Worm (Caenorhabditis elegans) whole organism, L1 larva: ENCODE measurements around the gene faah-6.

Experiments used
- C16A3.4 ChIP-seq: fragments of 150-350 bp; optimal IDR thresholded peaks from 2 replicates; lab custom pipeline; 2014; ENCODE audit warnings: missing biosample characterization, missing genetic modification characterization
- F16B12.6 ChIP-seq: fragments of 150-350 bp; optimal IDR thresholded peaks from 2 replicates; lab custom pipeline; 2014; ENCODE audit warnings: missing biosample characterization, missing genetic modification characterization
- aha-1 ChIP-seq: fragments of 150-350 bp; optimal IDR thresholded peaks from 2 replicates; lab custom pipeline; 2014; ENCODE audit warnings: missing biosample characterization, missing genetic modification characterization
- ama-1 ChIP-seq: fragments of 150-350 bp; optimal IDR thresholded peaks from 2 replicates; lab custom pipeline; 2014
- blmp-1 ChIP-seq: fragments of 150-350 bp; optimal IDR thresholded peaks from 2 replicates; lab custom pipeline; 2014; ENCODE audit warnings: missing biosample characterization, missing genetic modification characterization
- ceh-63 ChIP-seq: fragments of 200-800 bp; sonication (Bioruptor generic); optimal IDR thresholded peaks from 2 replicates; lab custom pipeline; 2018; ENCODE audit warnings: mild to moderate bottlenecking, missing genetic modification characterization, missing compliant biosample characterization
- ceh-8 ChIP-seq: fragments of 200-800 bp; sonication (Bioruptor generic); optimal IDR thresholded peaks from 2 replicates; lab custom pipeline; 2018; ENCODE audit warnings: mild to moderate bottlenecking, missing genetic modification characterization, moderate library complexity, missing compliant biosample characterization
- ceh-82 ChIP-seq, 3 experiments: fragments of 150-350 bp in 1 of 3; sonication (generic microtip) in 2 of 3; optimal IDR thresholded peaks; 2 replicates each; lab custom pipeline; 2014 to 2017; ENCODE audit warnings: missing biosample characterization in 3 of 3, missing genetic modification characterization in 3 of 3
- ceh-88 ChIP-seq: fragments of 200-800 bp; sonication (Bioruptor generic); IDR thresholded peaks from 2 replicates; pipeline ENCODE4 v1.3.6; 2022; ENCODE audit warnings: missing genetic modification characterization, missing compliant biosample characterization
- ces-1 ChIP-seq: fragments of 150-350 bp; optimal IDR thresholded peaks from 2 replicates; lab custom pipeline; 2014; ENCODE audit warnings: missing biosample characterization, missing genetic modification reagents, missing genetic modification characterization
- dpl-1 ChIP-seq, 3 experiments: fragments of 150-350 bp in 2 of 3; sonication (generic microtip) in 1 of 3; optimal IDR thresholded peaks; 2 replicates each; lab custom pipeline; 2014 to 2017; ENCODE audit warnings: missing biosample characterization in 3 of 3, missing genetic modification characterization in 3 of 3, missing genetic modification reagents in 3 of 3
- dsc-1 ChIP-seq: sonication (generic microtip); optimal IDR thresholded peaks from 2 replicates; lab custom pipeline; 2016; ENCODE audit warnings: mild to moderate bottlenecking, missing genetic modification characterization, missing compliant biosample characterization
- efl-1 ChIP-seq, 4 experiments: fragments of 150-350 bp; optimal IDR thresholded peaks in 3 of 4; peaks in 1 of 4; 1 replicate in 1 of 4; 2 replicates in 3 of 4; lab custom pipeline; 2014; ENCODE audit warnings: missing biosample characterization in 2 of 4, missing genetic modification characterization in 2 of 4, missing genetic modification reagents in 2 of 4
- egl-13 ChIP-seq: sonication (generic microtip); optimal IDR thresholded peaks from 2 replicates; lab custom pipeline; 2016; ENCODE audit warnings: missing genotype, missing genetic modification reagents, missing genetic modification characterization, missing compliant biosample characterization
- egl-27 ChIP-seq, 2 experiments: fragments of 150-350 bp in 1 of 2; sonication (generic microtip); optimal IDR thresholded peaks; 3 replicates each; lab custom pipeline; 2017 to 2018; ENCODE audit warnings: missing biosample characterization in 2 of 2, missing genetic modification characterization in 2 of 2, missing genetic modification reagents in 2 of 2
- ets-5 ChIP-seq: fragments of 200-800 bp; sonication (Bioruptor generic); IDR thresholded peaks from 2 replicates; pipeline ENCODE4 v1.3.6; 2022; ENCODE audit warnings: missing genetic modification characterization, missing compliant biosample characterization
- fkh-10 ChIP-seq: sonication (generic microtip); optimal IDR thresholded peaks from 2 replicates; lab custom pipeline; 2017; ENCODE audit warnings: missing biosample characterization, missing genetic modification reagents, missing genetic modification characterization
- fkh-4 ChIP-seq: sonication (generic microtip); optimal IDR thresholded peaks from 2 replicates; lab custom pipeline; 2016; ENCODE audit warnings: missing compliant biosample characterization, missing genetic modification characterization, borderline replicate concordance
- fkh-8 ChIP-seq: sonication (generic microtip); optimal IDR thresholded peaks from 2 replicates; lab custom pipeline; 2016; ENCODE audit warnings: mild to moderate bottlenecking, missing genetic modification characterization, missing compliant biosample characterization
- fos-1 ChIP-seq: fragments of 150-350 bp; optimal IDR thresholded peaks from 2 replicates; lab custom pipeline; 2014; ENCODE audit warnings: missing biosample characterization, missing genetic modification characterization
- hlh-4 ChIP-seq: sonication (generic microtip); optimal IDR thresholded peaks from 2 replicates; lab custom pipeline; 2016; ENCODE audit warnings: mild to moderate bottlenecking, missing genetic modification characterization, missing compliant biosample characterization
- irx-1 ChIP-seq: sonication (generic microtip); optimal IDR thresholded peaks from 2 replicates; lab custom pipeline; 2016; ENCODE audit warnings: missing genetic modification characterization, missing compliant biosample characterization
- jun-1 ChIP-seq: fragments of 150-350 bp; optimal IDR thresholded peaks from 2 replicates; lab custom pipeline; 2014; ENCODE audit warnings: missing biosample characterization, missing genetic modification reagents, missing genetic modification characterization
- lir-3 ChIP-seq: sonication (generic microtip); optimal IDR thresholded peaks from 2 replicates; lab custom pipeline; 2016; ENCODE audit warnings: mild to moderate bottlenecking, missing genetic modification characterization, moderate library complexity, missing compliant biosample characterization; ENCODE audit not compliant: poor library complexity
- lsy-2 ChIP-seq, 2 experiments: fragments of 150-350 bp; optimal IDR thresholded peaks; 2 replicates each; lab custom pipeline; 2014; ENCODE audit warnings: missing biosample characterization in 2 of 2, missing genetic modification characterization in 2 of 2
- mef-2 ChIP-seq: fragments of 150-350 bp; optimal IDR thresholded peaks from 2 replicates; lab custom pipeline; 2014; ENCODE audit warnings: missing biosample characterization, missing genetic modification characterization
- mep-1 ChIP-seq: fragments of 150-350 bp; optimal IDR thresholded peaks from 2 replicates; lab custom pipeline; 2014; ENCODE audit warnings: missing biosample characterization, missing genetic modification characterization
- nhr-11 ChIP-seq: fragments of 150-350 bp; optimal IDR thresholded peaks from 2 replicates; lab custom pipeline; 2014; ENCODE audit warnings: missing biosample characterization, missing genetic modification characterization
- nhr-19 ChIP-seq: fragments of 200-800 bp; sonication (Bioruptor generic); conservative IDR thresholded peaks from 2 replicates; pipeline ENCODE4 v1.3.6; 2022; ENCODE audit warnings: missing genetic modification characterization, missing compliant biosample characterization
- nhr-20 ChIP-seq: sonication (generic microtip); optimal IDR thresholded peaks from 2 replicates; lab custom pipeline; 2016; ENCODE audit warnings: mild to moderate bottlenecking, missing genetic modification characterization, missing compliant biosample characterization
- nhr-28 ChIP-seq: fragments of 150-350 bp; optimal IDR thresholded peaks from 2 replicates; lab custom pipeline; 2014; ENCODE audit warnings: missing biosample characterization, missing genetic modification characterization
- nhr-47 ChIP-seq: sonication (generic microtip); optimal IDR thresholded peaks from 2 replicates; lab custom pipeline; 2016; ENCODE audit warnings: mild to moderate bottlenecking, missing genetic modification characterization, moderate library complexity, missing compliant biosample characterization
- nhr-71 ChIP-seq: sonication (generic microtip); optimal IDR thresholded peaks from 2 replicates; lab custom pipeline; 2016; ENCODE audit warnings: mild to moderate bottlenecking, missing genetic modification characterization, moderate library complexity, missing compliant biosample characterization
- nhr-77 ChIP-seq: fragments of 150-350 bp; optimal IDR thresholded peaks from 2 replicates; lab custom pipeline; 2014; ENCODE audit warnings: missing biosample characterization, missing genetic modification characterization
- nhr-84 ChIP-seq: sonication (generic microtip); optimal IDR thresholded peaks from 2 replicates; lab custom pipeline; 2017; ENCODE audit warnings: missing biosample characterization, missing genetic modification characterization
- nhr-90 ChIP-seq: sonication (generic microtip); optimal IDR thresholded peaks from 2 replicates; lab custom pipeline; 2016; ENCODE audit warnings: mild to moderate bottlenecking, missing genetic modification characterization, missing compliant biosample characterization; ENCODE audit not compliant: poor library complexity
- pax-3 ChIP-seq: fragments of 200-800 bp; sonication (Bioruptor generic); optimal IDR thresholded peaks from 2 replicates; lab custom pipeline; 2018; ENCODE audit warnings: mild to moderate bottlenecking, missing genetic modification characterization, moderate library complexity, missing compliant biosample characterization
- pqm-1 ChIP-seq: sonication (generic microtip); optimal IDR thresholded peaks from 3 replicates; lab custom pipeline; 2017; ENCODE audit warnings: missing biosample characterization, missing genetic modification characterization
- skn-1 ChIP-seq: fragments of 150-350 bp; optimal IDR thresholded peaks from 2 replicates; lab custom pipeline; 2014; ENCODE audit warnings: missing biosample characterization, missing genetic modification characterization
- snu-23 ChIP-seq: sonication (generic microtip); optimal IDR thresholded peaks from 2 replicates; lab custom pipeline; 2016; ENCODE audit warnings: missing genetic modification characterization, missing compliant biosample characterization
- sox-4 ChIP-seq: sonication (generic microtip); optimal IDR thresholded peaks from 2 replicates; lab custom pipeline; 2016; ENCODE audit warnings: missing genetic modification characterization, missing compliant biosample characterization
- sptf-1 ChIP-seq: fragments of 150-350 bp; optimal IDR thresholded peaks from 2 replicates; lab custom pipeline; 2014; ENCODE audit warnings: missing biosample characterization, missing genetic modification characterization
- swsn-7 ChIP-seq: sonication (generic microtip); optimal IDR thresholded peaks from 2 replicates; lab custom pipeline; 2016; ENCODE audit warnings: missing genetic modification characterization, missing compliant biosample characterization
- tbx-2 ChIP-seq: sonication (generic microtip); optimal IDR thresholded peaks from 2 replicates; lab custom pipeline; 2016; ENCODE audit warnings: missing genetic modification characterization, missing compliant biosample characterization
- tlp-1 ChIP-seq: fragments of 150-350 bp; optimal IDR thresholded peaks from 2 replicates; lab custom pipeline; 2014; ENCODE audit warnings: missing biosample characterization, missing genetic modification characterization
- unc-30 ChIP-seq: sonication (generic microtip); optimal IDR thresholded peaks from 2 replicates; lab custom pipeline; 2017; ENCODE audit warnings: missing biosample characterization, missing genetic modification characterization
- unc-86 ChIP-seq: sonication (generic microtip); optimal IDR thresholded peaks from 2 replicates; lab custom pipeline; 2016; ENCODE audit warnings: missing genetic modification characterization, missing compliant biosample characterization
- unc-98 ChIP-seq: fragments of 200-800 bp; sonication (Bioruptor generic); IDR thresholded peaks from 2 replicates; pipeline ENCODE4 v1.3.6; 2022; ENCODE audit warnings: missing genetic modification characterization, missing compliant biosample characterization
- vab-15 ChIP-seq: sonication (generic microtip); optimal IDR thresholded peaks from 2 replicates; lab custom pipeline; 2017; ENCODE audit warnings: missing genotype, mild to moderate bottlenecking, missing genetic modification characterization, missing compliant biosample characterization
- xbp-1 ChIP-seq: sonication (generic microtip); optimal IDR thresholded peaks from 2 replicates; lab custom pipeline; 2016; ENCODE audit warnings: missing genetic modification characterization, missing compliant biosample characterization

The faah-6 gene

ce11 chrIII:11636740-11637139, 13.5 kb upstream of the faah-6 start, which contains the start of gene tbx-33:
Gene tbx-33, minus strand, starts transcription at chrIII:11636840.
- TF ChIP-seq fos-1 (no peak), skn-1 (tag; lab: Kevin White, UChicago) (no peak), lir-3 (tag; lab: Kevin White, UChicago) (no peak), nhr-28 (no peak), efl-1 (optimal IDR thresholded peaks at IDR 0.05; lab: Kevin White, UChicago) (no peak), efl-1 (GFP tag; optimal IDR thresholded peaks at IDR 0.05 in 1 of 2; lab: Kevin White, UChicago) (no peak), nhr-11 (tag; lab: Kevin White, UChicago) (no peak), sox-4 (tag; lab: Kevin White, UChicago) (no peak), ama-1 (lab: Kevin White, UChicago) (no peak)

- TF ChIP-seq blmp-1 (tag; lab: Kevin White, UChicago) (no peak), mep-1 (tag; lab: Kevin White, UChicago) (peak; percentile 36), tlp-1 (tag; lab: Kevin White, UChicago) (no peak), nhr-20 (tag; lab: Kevin White, UChicago) (no peak), hlh-4 (tag; lab: Kevin White, UChicago) (no peak), lir-3 (tag; lab: Kevin White, UChicago) (no peak), pax-3 (tag; lab: Kevin White, UChicago) (peak; percentile 66), unc-86 (tag; lab: Kevin White, UChicago) (peak; percentile 53), ama-1 (lab: Kevin White, UChicago) (peak; percentile 49), snu-23 (GFP tag; lab: Kevin White, UChicago) (peak; percentile 48), C16A3.4 (tag; lab: Kevin White, UChicago) (no peak), F16B12.6 (tag; lab: Kevin White, UChicago) (no peak), irx-1 (no peak), xbp-1 (tag; lab: Kevin White, UChicago) (peak; percentile 6), ceh-82 (tag; optimal IDR thresholded peaks at IDR 0.05; lab: Kevin White, UChicago) (peak; percentile 20 to 30 (median 25)), fkh-4 (no peak), egl-27 (tag; optimal IDR thresholded peaks at IDR 0.05; lab: Kevin White, UChicago) (no peak), nhr-71 (tag; lab: Kevin White, UChicago) (peak; percentile 78), efl-1 (optimal IDR thresholded peaks at IDR 0.05; lab: Kevin White, UChicago) (peak; percentile 41 to 45), efl-1 (GFP tag; optimal IDR thresholded peaks at IDR 0.05 in 1 of 2; lab: Kevin White, UChicago) (no peak), nhr-90 (tag; lab: Kevin White, UChicago) (no peak), nhr-11 (tag; lab: Kevin White, UChicago) (no peak), tbx-2 (tag; lab: Kevin White, UChicago) (peak; percentile 48), dpl-1 (GFP tag; optimal IDR thresholded peaks at IDR 0.05; lab: Kevin White, UChicago) (peak in 1 of 3 experiments; percentile 12), sox-4 (tag; lab: Kevin White, UChicago) (peak; percentile 72), nhr-19 (GFP tag; lab: Robert Waterston, UW) (peak; percentile 20; the same call in 1 of the 2 replicates), egl-13 (tag; lab: Kevin White, UChicago) (peak; percentile 81), nhr-84 (tag; lab: Kevin White, UChicago) (no peak), nhr-47 (peak; percentile 83), mef-2 (no peak), jun-1 (peak; percentile 16), ceh-63 (no peak), skn-1 (tag; lab: Kevin White, UChicago) (peak; percentile 21), fkh-10 (GFP tag; lab: Kevin White, UChicago) (peak; percentile 82), nhr-77 (no peak), vab-15 (tag; lab: Kevin White, UChicago) (no peak), ets-5 (GFP tag; lab: Robert Waterston, UW) (no peak), ceh-8 (peak; percentile 55), unc-30 (tag; lab: Kevin White, UChicago) (no peak), unc-98 (GFP tag; lab: Robert Waterston, UW) (no peak), lsy-2 (tag; optimal IDR thresholded peaks at IDR 0.05; lab: Kevin White, UChicago) (peak; percentile 36 to 57), sptf-1 (tag; lab: Kevin White, UChicago) (no peak), fkh-8 (tag; lab: Kevin White, UChicago) (peak; percentile 96), pqm-1 (tag; lab: Kevin White, UChicago) (no peak), dsc-1 (tag; lab: Kevin White, UChicago) (peak; percentile 84), swsn-7 (tag; lab: Kevin White, UChicago) (peak; percentile 53), ces-1 (GFP tag; lab: Kevin White, UChicago) (peak; percentile 11), aha-1 (tag; lab: Kevin White, UChicago) (no peak), ceh-88 (GFP tag; lab: Robert Waterston, UW) (peak; percentile 40; the same call in 1 of the 2 replicates)
These were observed 8.9 kb upstream of the faah-6 start for ce11 chrIII:11641347-11641746.
